Worm (Caenorhabditis elegans): Measurements from ENCODE around the gene sinh-1.

ce11 chrII:12266797-12267196, 38.7 kb downstream of the sinh-1 start:
- no peak for TF ChIP-seq ztf-4 (tag; optimal IDR thresholded peaks at IDR 0.05)
- TF ChIP-seq F13H6.1 (tag; optimal IDR thresholded peaks at IDR 0.05): no peak
- no peak for TF ChIP-seq egl-27 (tag; optimal IDR thresholded peaks at IDR 0.05)
- no peak for TF ChIP-seq nhr-12 (tag; optimal IDR thresholded peaks at IDR 0.05)
- no peak for TF ChIP-seq ama-1 (optimal IDR thresholded peaks at IDR 0.05)
- no peak for TF ChIP-seq nhr-77 (tag; optimal IDR thresholded peaks at IDR 0.05)
